Fruit fly (Drosophila melanogaster) whole organism, embryonic: ENCODE data around the gene CG13924.

Experiments used
- Ada2b ChIP-seq: fragments of 200-800 bp; sonication (Bioruptor generic); IDR thresholded peaks from 2 replicates; pipeline ENCODE4 v1.3.6; 2022; ENCODE audit warnings: missing biosample characterization, missing genetic modification characterization
- CG10366 ChIP-seq: fragments of 200-800 bp; sonication (Bioruptor generic); IDR thresholded peaks from 2 replicates; pipeline ENCODE4 v1.3.6; 2022; ENCODE audit warnings: missing biosample characterization, missing genetic modification characterization
- CG12299 ChIP-seq: fragments of 200-800 bp; sonication (Bioruptor generic); optimal IDR thresholded peaks from 2 replicates; lab custom pipeline; 2018; ENCODE audit warnings: missing biosample characterization, mild to moderate bottlenecking, missing genetic modification characterization
- CG12769 ChIP-seq: fragments of 200-800 bp; sonication (Bioruptor generic); optimal IDR thresholded peaks from 2 replicates; lab custom pipeline; 2019; ENCODE audit warnings: missing biosample characterization, mild to moderate bottlenecking, missing genetic modification characterization, moderate library complexity
- CG12942 ChIP-seq: fragments of 200-800 bp; sonication (Bioruptor generic); optimal IDR thresholded peaks from 3 replicates; lab custom pipeline; 2016; ENCODE audit warnings: missing biosample characterization, missing genetic modification characterization
- CG13424 ChIP-seq: fragments of 200-800 bp; sonication (Bioruptor generic); optimal IDR thresholded peaks from 2 replicates; lab custom pipeline; 2019; ENCODE audit warnings: missing biosample characterization, mild to moderate bottlenecking, missing genetic modification characterization, moderate library complexity
- CG1529 ChIP-seq: fragments of 200-800 bp; sonication (Bioruptor generic); optimal IDR thresholded peaks from 3 replicates; lab custom pipeline; 2018; ENCODE audit warnings: missing biosample characterization, missing genetic modification characterization
- CG18476 ChIP-seq: fragments of 200-800 bp; sonication (Bioruptor generic); optimal IDR thresholded peaks from 2 replicates; lab custom pipeline; 2016; ENCODE audit warnings: missing biosample characterization, mild to moderate bottlenecking, missing genetic modification characterization
- CG18599 ChIP-seq: fragments of 200-800 bp; sonication (Bioruptor generic); optimal IDR thresholded peaks from 3 replicates; lab custom pipeline; 2017; ENCODE audit warnings: missing biosample characterization, missing genetic modification characterization, mild to moderate bottlenecking, moderate library complexity, missing genetic modification reagents
- CG18764 ChIP-seq: fragments of 200-800 bp; sonication (Bioruptor generic); optimal IDR thresholded peaks from 3 replicates; lab custom pipeline; 2016; ENCODE audit warnings: missing biosample characterization, missing genetic modification characterization
- CG2889 ChIP-seq: fragments of 200-800 bp; sonication (Bioruptor generic); IDR thresholded peaks from 3 replicates; pipeline ENCODE4 v1.3.6; 2022; ENCODE audit warnings: missing biosample characterization, missing genetic modification characterization
- CG34376 ChIP-seq: fragments of 200-800 bp; sonication (Bioruptor generic); optimal IDR thresholded peaks from 2 replicates; lab custom pipeline; 2018; ENCODE audit warnings: missing biosample characterization, mild to moderate bottlenecking, missing genetic modification characterization
- CG5180 ChIP-seq: fragments of 200-800 bp; sonication (Bioruptor generic); optimal IDR thresholded peaks from 3 replicates; lab custom pipeline; 2017; ENCODE audit warnings: missing biosample characterization, missing genetic modification characterization, mild to moderate bottlenecking, moderate library complexity, missing genetic modification reagents
- CG7928 ChIP-seq: fragments of 200-800 bp; sonication (Bioruptor generic); optimal IDR thresholded peaks from 2 replicates; lab custom pipeline; 2017; ENCODE audit warnings: missing biosample characterization, mild to moderate bottlenecking, missing genetic modification characterization
- CG8089 ChIP-seq: fragments of 200-800 bp; sonication (Bioruptor generic); optimal IDR thresholded peaks from 3 replicates; lab custom pipeline; 2016; ENCODE audit warnings: missing biosample characterization, missing genetic modification characterization
- CG8281 ChIP-seq: fragments of 200-800 bp; sonication (Bioruptor generic); optimal IDR thresholded peaks from 2 replicates; lab custom pipeline; 2018; ENCODE audit warnings: missing biosample characterization, mild to moderate bottlenecking, missing genetic modification characterization, moderate library complexity
- CG8290 ChIP-seq, 3 experiments: fragments of 200-800 bp; sonication (Bioruptor generic); optimal IDR thresholded peaks; 2 replicates each; lab custom pipeline; 2016 to 2019; ENCODE audit warnings: missing biosample characterization in 3 of 3, missing genetic modification characterization in 3 of 3, mild to moderate bottlenecking in 2 of 3, moderate library complexity in 1 of 3
- D19B ChIP-seq: fragments of 200-800 bp; sonication (Bioruptor generic); optimal IDR thresholded peaks from 2 replicates; lab custom pipeline; 2017; ENCODE audit warnings: missing biosample characterization, mild to moderate bottlenecking, missing genetic modification characterization
- Dek ChIP-seq: fragments of 200-800 bp; sonication (Bioruptor generic); optimal IDR thresholded peaks from 3 replicates; lab custom pipeline; 2019; ENCODE audit warnings: missing biosample characterization, mild to moderate bottlenecking, missing genetic modification characterization, moderate library complexity
- Dfd ChIP-seq, 2 experiments: fragments of >200 bp; optimal IDR thresholded peaks; 2 replicates each; lab custom pipeline; 2017; ENCODE audit warnings: missing biosample characterization in 2 of 2, missing genetic modification characterization in 2 of 2
- Mrtf ChIP-seq: fragments of 200-800 bp; sonication (Bioruptor generic); IDR thresholded peaks from 3 replicates; pipeline ENCODE4 v1.3.6; 2022; ENCODE audit warnings: missing biosample characterization, missing genetic modification characterization
- Neu2 ChIP-seq: fragments of 200-800 bp; sonication (Bioruptor generic); optimal IDR thresholded peaks from 3 replicates; lab custom pipeline; 2016; ENCODE audit warnings: missing biosample characterization, missing genetic modification characterization, borderline replicate concordance
- Optix ChIP-seq: fragments of 200-800 bp; sonication (Bioruptor generic); IDR thresholded peaks from 3 replicates; pipeline ENCODE4 v1.3.6; 2022; ENCODE audit warnings: missing biosample characterization, missing genetic modification characterization
- Trl ChIP-seq, 3 experiments: fragments of >200 bp in 2 of 3; fragments of 200-800 bp in 1 of 3; sonication (Bioruptor generic) in 1 of 3; optimal IDR thresholded peaks; 2 replicates in 1 of 3; 3 replicates in 2 of 3; lab custom pipeline; 2016 to 2017; ENCODE audit warnings: missing biosample characterization in 1 of 3, missing genetic modification characterization in 1 of 3
- YL-1 ChIP-seq: fragments of 200-800 bp; sonication (Bioruptor generic); optimal IDR thresholded peaks from 3 replicates; lab custom pipeline; 2017; ENCODE audit warnings: missing biosample characterization, mild to moderate bottlenecking, missing genetic modification characterization
- ara ChIP-seq: fragments of 200-800 bp; sonication (Bioruptor generic); IDR thresholded peaks from 2 replicates; pipeline ENCODE4 v1.3.6; 2022; ENCODE audit warnings: missing biosample characterization, missing genetic modification characterization
- cas ChIP-seq: fragments of 200-800 bp; sonication (Bioruptor generic); IDR thresholded peaks from 2 replicates; pipeline ENCODE4 v1.3.6; 2022; ENCODE audit warnings: missing biosample characterization, missing genetic modification characterization
- chinmo ChIP-seq: fragments of 200-800 bp; sonication (Bioruptor generic); IDR thresholded peaks from 4 replicates; pipeline ENCODE4 v1.3.6; 2022; ENCODE audit warnings: missing biosample characterization, missing genetic modification characterization; ENCODE audit not compliant: partially characterized antibody
- chn ChIP-seq: fragments of 200-800 bp; sonication (Bioruptor generic); optimal IDR thresholded peaks from 2 replicates; lab custom pipeline; 2016; ENCODE audit warnings: missing biosample characterization, missing genetic modification characterization
- emc ChIP-seq: fragments of 200-800 bp; sonication (Bioruptor generic); optimal IDR thresholded peaks from 2 replicates; lab custom pipeline; 2016; ENCODE audit warnings: missing biosample characterization, missing genetic modification characterization
- fd64A ChIP-seq: fragments of 200-800 bp; sonication (Bioruptor generic); optimal IDR thresholded peaks from 3 replicates; lab custom pipeline; 2018; ENCODE audit warnings: missing biosample characterization, mild to moderate bottlenecking, missing genetic modification characterization
- maf-S ChIP-seq: fragments of 200-800 bp; sonication (Bioruptor generic); optimal IDR thresholded peaks from 2 replicates; lab custom pipeline; 2016; ENCODE audit warnings: missing biosample characterization, missing genetic modification characterization
- mirr ChIP-seq: fragments of 200-800 bp; sonication (Bioruptor generic); optimal IDR thresholded peaks from 3 replicates; lab custom pipeline; 2018; ENCODE audit warnings: missing biosample characterization, mild to moderate bottlenecking, missing genetic modification characterization
- nau ChIP-seq: fragments of 200-800 bp; sonication (Bioruptor generic); optimal IDR thresholded peaks from 3 replicates; lab custom pipeline; 2017; ENCODE audit warnings: missing biosample characterization, mild to moderate bottlenecking, missing genetic modification characterization, missing genetic modification reagents
- p53 ChIP-seq: fragments of 200-800 bp; sonication (Bioruptor generic); optimal IDR thresholded peaks from 2 replicates; lab custom pipeline; 2016; ENCODE audit warnings: missing biosample characterization, missing genetic modification characterization
- pho ChIP-seq: fragments of 200-800 bp; sonication (Bioruptor generic); optimal IDR thresholded peaks from 2 replicates; lab custom pipeline; 2016; ENCODE audit warnings: missing biosample characterization, missing genetic modification characterization
- rib ChIP-seq: fragments of 200-800 bp; sonication (Bioruptor generic); IDR thresholded peaks from 2 replicates; pipeline ENCODE4 v1.3.6; 2022; ENCODE audit warnings: missing biosample characterization, missing genetic modification characterization
- schlank ChIP-seq: fragments of 200-800 bp; sonication (Bioruptor generic); optimal IDR thresholded peaks from 2 replicates; lab custom pipeline; 2018; ENCODE audit warnings: missing biosample characterization, mild to moderate bottlenecking, missing genetic modification characterization
- sim ChIP-seq: fragments of 200-800 bp; sonication (Bioruptor generic); IDR thresholded peaks from 2 replicates; pipeline ENCODE4 v1.3.6; 2022; ENCODE audit warnings: missing biosample characterization, missing genetic modification characterization
- slp2 ChIP-seq: fragments of 200-800 bp; sonication (Bioruptor generic); optimal IDR thresholded peaks from 2 replicates; lab custom pipeline; 2016; ENCODE audit warnings: missing biosample characterization, missing genetic modification characterization
- stwl ChIP-seq: fragments of 200-800 bp; sonication (Bioruptor generic); optimal IDR thresholded peaks from 3 replicates; lab custom pipeline; 2018; ENCODE audit warnings: missing biosample characterization, mild to moderate bottlenecking, missing genetic modification characterization, moderate library complexity
- tin ChIP-seq: fragments of 200-800 bp; sonication (Bioruptor generic); optimal IDR thresholded peaks from 3 replicates; lab custom pipeline; 2016; ENCODE audit warnings: missing biosample characterization, missing genetic modification characterization
- tna ChIP-seq: fragments of 200-800 bp; sonication (Bioruptor generic); IDR thresholded peaks from 2 replicates; pipeline ENCODE4 v1.3.6; 2022; ENCODE audit warnings: missing biosample characterization, missing genetic modification characterization; ENCODE audit not compliant: partially characterized antibody
- trh ChIP-seq: fragments of 200-800 bp; sonication (Bioruptor generic); optimal IDR thresholded peaks from 2 replicates; lab custom pipeline; 2016; ENCODE audit warnings: missing biosample characterization, missing genetic modification characterization
- twi ChIP-seq: fragments of 200-800 bp; optimal IDR thresholded peaks from 2 replicates; lab custom pipeline; 2019; ENCODE audit warnings: missing biosample characterization, mild to moderate bottlenecking, missing genetic modification characterization, moderate library complexity
- tx ChIP-seq: fragments of 200-800 bp; sonication (Bioruptor generic); optimal IDR thresholded peaks from 2 replicates; lab custom pipeline; 2016; ENCODE audit warnings: missing biosample characterization, missing genetic modification characterization
- unpg ChIP-seq: fragments of 200-800 bp; sonication (Bioruptor generic); optimal IDR thresholded peaks from 3 replicates; lab custom pipeline; 2018; ENCODE audit warnings: missing biosample characterization, mild to moderate bottlenecking, missing genetic modification characterization, moderate library complexity

The CG13924 gene

dm6 chr3L:1861400-1861793, 8.4 kb upstream of the CG13924 start (continued):
- TF ChIP-seq CG10366 (GFP tag; lab: Robert Waterston, UW) (no peak), CG18476 (GFP tag; lab: Kevin White, UChicago) (no peak), Trl (optimal IDR thresholded peaks at IDR 0.05; lab: Kevin White, UChicago) (peak; percentile 68 to 88), Trl (GFP tag; optimal IDR thresholded peaks at IDR 0.05; lab: Kevin White, UChicago) (no peak), CG18764 (GFP tag; lab: Kevin White, UChicago) (no peak), CG8290 (GFP tag; optimal IDR thresholded peaks at IDR 0.05; lab: Kevin White, UChicago) (no peak), CG8290 (tag; optimal IDR thresholded peaks at IDR 0.05; lab: Kevin White, UChicago) (no peak), CG8281 (tag; lab: Kevin White, UChicago) (no peak), CG1529 (GFP tag; lab: Kevin White, UChicago) (no peak), trh (GFP tag; lab: Kevin White, UChicago) (no peak)

dm6 chr3L:1861794-1862447, 7.9 kb upstream of the CG13924 start, which contains the start of gene Rap1:
Gene Rap1, minus strand, starts transcription at chr3L:1862239.
- TF ChIP-seq CG12942 (GFP tag; lab: Kevin White, UChicago) (peak; percentile 16), schlank (no peak), Optix (GFP tag; lab: Robert Waterston, UW) (0 out of 3 replicates have a peak, but pooled peaks have one; percentile 35), CG12299 (tag; lab: Kevin White, UChicago) (no peak), emc (peak; percentile 18), trh (GFP tag; lab: Kevin White, UChicago) (peak; percentile 22), Neu2 (peak; percentile 20), Ada2b (GFP tag; lab: Robert Waterston, UW) (peak; percentile 79), CG13424 (tag; lab: Kevin White, UChicago) (peak; percentile 33), CG2889 (peak; percentile 64; the same call in 2 of the 3 replicates), tin (GFP tag; lab: Kevin White, UChicago) (peak; percentile 71), chinmo (GFP tag; lab: Robert Waterston, UW) (peak; percentile 54; the same call in 2 of the 4 replicates), CG12769 (tag; lab: Kevin White, UChicago) (no peak), sim (GFP tag; lab: Robert Waterston, UW) (no peak), mirr (GFP tag; lab: Kevin White, UChicago) (peak; percentile 53), stwl (peak; percentile 27), slp2 (GFP tag; lab: Kevin White, UChicago) (peak; percentile 54), Dfd (GFP tag; optimal IDR thresholded peaks at IDR 0.05; lab: Kevin White, UChicago) (no peak), tna (GFP tag; lab: Robert Waterston, UW) (peak; percentile 79; the same call in 1 of the 2 replicates), pho (GFP tag; lab: Kevin White, UChicago) (peak; percentile 62), ara (peak; percentile 54), Dek (tag; lab: Kevin White, UChicago) (peak; percentile 45), CG8089 (peak; percentile 16), maf-S (no peak), rib (GFP tag; lab: Robert Waterston, UW) (no peak), p53 (GFP tag; lab: Kevin White, UChicago) (no peak), CG34376 (peak; percentile 54), cas (GFP tag; lab: Robert Waterston, UW) (peak; percentile 60; the same call in 1 of the 2 replicates), tx (GFP tag; lab: Kevin White, UChicago) (peak; percentile 48), Mrtf (GFP tag; lab: Robert Waterston, UW) (peak; percentile 68), YL-1 (GFP tag; lab: Kevin White, UChicago) (peak; percentile 89), twi (tag; lab: Kevin White, UChicago) (no peak), fd64A (GFP tag; lab: Kevin White, UChicago) (no peak), CG7928 (GFP tag; lab: Kevin White, UChicago) (peak; percentile 91), D19B (GFP tag; lab: Kevin White, UChicago) (peak; percentile 36), CG5180 (GFP tag; lab: Kevin White, UChicago) (no peak), unpg (no peak), CG18599 (GFP tag; lab: Kevin White, UChicago) (peak; percentile 71), chn (GFP tag; lab: Kevin White, UChicago) (peak; percentile 45), nau (GFP tag; lab: Kevin White, UChicago) (no peak)
